Worm (Caenorhabditis elegans): Measurements from ENCODE around the gene ZK1251.3.

The ZK1251.3 gene

ce11 chrIV:9727217-9727616 is 43.8 kb downstream of the ZK1251.3 start:
- TF ChIP-seq unc-62 (GFP tag; optimal IDR thresholded peaks at IDR 0.05 in 1 of 2) (peak in 1 of 2 experiments; percentile 91), unc-62 (tag; optimal IDR thresholded peaks at IDR 0.05) (no peak), ctbp-1 (GFP tag; IDR thresholded peaks at IDR 0.05) (no peak), Y5F2A.4 (GFP tag; optimal IDR thresholded peaks at IDR 0.05) (no peak)

DNA sequence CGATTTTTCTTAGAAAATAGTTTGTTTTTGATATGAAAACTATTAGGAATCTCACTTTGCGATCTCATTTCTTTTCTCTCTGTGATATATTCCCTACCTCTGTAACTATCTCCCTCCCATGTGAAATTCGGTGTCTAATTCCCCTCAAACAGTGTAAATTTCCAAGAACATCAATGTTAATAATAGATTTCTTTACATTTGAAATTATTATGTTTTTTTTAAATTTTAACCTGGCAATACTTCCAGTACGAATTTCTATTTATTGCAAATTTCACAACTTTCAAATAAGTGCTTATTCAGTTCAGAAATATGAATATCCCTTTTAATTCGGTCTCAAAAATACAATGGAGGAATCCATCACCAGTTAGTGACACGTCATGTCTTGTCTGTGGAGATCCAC is 44.9 kb downstream of the ZK1251.3 start, which contains the start of gene nhr-100:
Gene nhr-100 (plus strand): TSS at position 301 of the 400 bp plus-strand sequence.
- TF ChIP-seq nhr-48 (tag; optimal IDR thresholded peaks at IDR 0.05): no peak
- TF ChIP-seq F10B5.3 (tag; optimal IDR thresholded peaks at IDR 0.05): no peak

ce11 chrIV:9733904-9734303 is 50.4 kb downstream of the ZK1251.3 start:
- no peak for TF ChIP-seq egl-27 (tag; optimal IDR thresholded peaks at IDR 0.05)
- no peak for TF ChIP-seq lin-39 (tag; optimal IDR thresholded peaks at IDR 0.05)
- TF ChIP-seq lin-38 (GFP tag; IDR thresholded peaks at IDR 0.05): peak; percentile 59
- no peak for TF ChIP-seq dmd-6 (GFP tag; IDR thresholded peaks at IDR 0.05)
- no peak for TF ChIP-seq daf-19 (GFP tag; conservative IDR thresholded peaks at IDR 0.05)

Data from whole organism, L4 larva.